Fruit fly (Drosophila melanogaster): ENCODE measurements around the gene CG42526.

The CG42526 gene

dm6 chr3L:9410754-9411423, 24.3 kb downstream of the CG42526 start, which contains the start of the genes CG4022 and Cpsf5 (continued):
- TF ChIP-seq CG5180 (GFP tag; optimal IDR thresholded peaks at IDR 0.05) (no peak), CG7271 (tag; optimal IDR thresholded peaks at IDR 0.05) (peak; percentile 67), CG1602 (GFP tag; optimal IDR thresholded peaks at IDR 0.05) (peak; percentile 73), CG16813 (GFP tag; IDR thresholded peaks at IDR 0.05; ENCODE audit: partially characterized antibody) (peak; percentile 48; the same call in 1 of the 3 replicates), Ada2b (GFP tag; IDR thresholded peaks at IDR 0.05) (peak; percentile 78), pfk (GFP tag; optimal IDR thresholded peaks at IDR 0.05) (no peak), CG9727 (GFP tag; optimal IDR thresholded peaks at IDR 0.05) (peak; percentile 84), ewg (GFP tag; optimal IDR thresholded peaks at IDR 0.05) (peak; percentile 79), CG5245 (GFP tag; optimal IDR thresholded peaks at IDR 0.05) (peak; percentile 65), Lhr (GFP tag; optimal IDR thresholded peaks at IDR 0.05) (peak; percentile 80), peb (GFP tag; IDR thresholded peaks at IDR 0.05) (peak; percentile 73), CG6765 (GFP tag; optimal IDR thresholded peaks at IDR 0.05) (no peak), odd (GFP tag; optimal IDR thresholded peaks at IDR 0.05) (peak; percentile 57), CG10979 (tag; optimal IDR thresholded peaks at IDR 0.05) (peak; percentile 74), kni (GFP tag; optimal IDR thresholded peaks at IDR 0.05) (peak; percentile 93), Meics (GFP tag; optimal IDR thresholded peaks at IDR 0.05) (peak; percentile 78), tup (GFP tag; optimal IDR thresholded peaks at IDR 0.05) (peak; percentile 41), vnd (GFP tag; IDR thresholded peaks at IDR 0.05; ENCODE audit: partially characterized antibody) (no peak), lab (GFP tag; optimal IDR thresholded peaks at IDR 0.05) (peak; percentile 88), CG8290 (GFP tag; optimal IDR thresholded peaks at IDR 0.05) (peak; percentile 80), CG8290 (tag; optimal IDR thresholded peaks at IDR 0.05) (peak; percentile 31 to 35), tin (GFP tag; optimal IDR thresholded peaks at IDR 0.05) (peak; percentile 81), sens (GFP tag) (peak; percentile 92), CG12104 (GFP tag; optimal IDR thresholded peaks at IDR 0.05) (peak; percentile 85), CG31388 (GFP tag; optimal IDR thresholded peaks at IDR 0.05) (peak; percentile 46), chm (GFP tag; IDR thresholded peaks at IDR 0.05) (peak; percentile 50; the same call in 1 of the 2 replicates), stwl (tag; optimal IDR thresholded peaks at IDR 0.05) (peak; percentile 73), Dip2 (GFP tag; IDR thresholded peaks at IDR 0.05) (no peak), vfl (GFP tag; optimal IDR thresholded peaks at IDR 0.05) (peak; percentile 54), Elba2 (GFP tag; optimal IDR thresholded peaks at IDR 0.05) (peak; percentile 63), Mrtf (GFP tag; IDR thresholded peaks at IDR 0.05) (peak; percentile 40; the same call in 1 of the 3 replicates), CG14441 (GFP tag; IDR thresholded peaks at IDR 0.05) (peak; percentile 83), kah (GFP tag; optimal IDR thresholded peaks at IDR 0.05) (peak; percentile 22), sisA (GFP tag; IDR thresholded peaks at IDR 0.05) (peak; percentile 82), CG3163 (GFP tag; optimal IDR thresholded peaks at IDR 0.05) (peak; percentile 18), CG6175 (GFP tag; IDR thresholded peaks at IDR 0.05) (peak; percentile 19; the same call in 1 of the 3 replicates), Taf1 (GFP tag; IDR thresholded peaks at IDR 0.05) (peak; percentile 68), Sry-β (GFP tag; optimal IDR thresholded peaks at IDR 0.05) (peak; percentile 42), CG4404 (GFP tag; IDR thresholded peaks at IDR 0.05) (peak; percentile 76), NC2α (GFP tag; optimal IDR thresholded peaks at IDR 0.05) (no peak), CG6791 (GFP tag; IDR thresholded peaks at IDR 0.05; ENCODE audit: partially characterized antibody) (no peak), sima (GFP tag; optimal IDR thresholded peaks at IDR 0.05) (no peak), amos (GFP tag; IDR thresholded peaks at IDR 0.05; ENCODE audit: partially characterized antibody) (peak; percentile 48; the same call in 1 of the 2 replicates), Nf-YA (GFP tag; IDR thresholded peaks at IDR 0.05) (peak; percentile 71), slou (GFP tag; optimal IDR thresholded peaks at IDR 0.05) (peak; percentile 51), sob (GFP tag; IDR thresholded peaks at IDR 0.05) (peak; percentile 87), toy (GFP tag; IDR thresholded peaks at IDR 0.05) (peak; percentile 24; the same call in 1 of the 2 replicates), Dfd (GFP tag; optimal IDR thresholded peaks at IDR 0.05) (no peak), CoRest (tag; optimal IDR thresholded peaks at IDR 0.05) (peak; percentile 91), ro (GFP tag; IDR thresholded peaks at IDR 0.05) (no peak)
